Fruit fly (Drosophila melanogaster): ENCODE data around the gene Mst87F.

DNA sequence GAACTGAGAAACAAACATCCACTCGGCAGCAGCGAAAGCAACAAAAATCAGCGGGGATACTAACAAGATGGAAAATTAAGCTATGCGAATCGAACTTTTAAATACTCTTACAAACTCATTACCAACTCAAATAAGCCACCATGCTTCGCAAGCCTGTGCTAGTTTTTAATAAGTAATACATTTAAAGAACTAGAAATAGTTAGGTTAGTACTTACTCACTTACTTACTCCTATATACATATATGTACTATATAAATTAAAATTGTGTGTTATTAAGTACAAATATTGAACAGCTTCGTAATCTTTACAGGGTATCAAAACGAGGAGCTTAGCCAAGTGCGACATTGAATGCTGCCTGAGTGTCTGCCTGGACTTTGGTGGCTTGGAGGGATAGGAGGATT is 23.2 kb upstream of the Mst87F start:
- TF ChIP-seq CG14655 (GFP tag; optimal IDR thresholded peaks at IDR 0.05) (peak; percentile 55), CG4496 (GFP tag; IDR thresholded peaks at IDR 0.05) (no peak), CG34367 (tag; optimal IDR thresholded peaks at IDR 0.05) (no peak), Pif1A (GFP tag; optimal IDR thresholded peaks at IDR 0.05) (no peak), Snoo (tag; optimal IDR thresholded peaks at IDR 0.05) (peak; percentile 26), CG9948 (tag; optimal IDR thresholded peaks at IDR 0.05) (peak; percentile 41)
